Fruit fly (Drosophila melanogaster): ENCODE data around the gene Pde1c.

- no peak for TF ChIP-seq h (GFP tag; optimal IDR thresholded peaks at IDR 0.05)
- TF ChIP-seq Dif (GFP tag; optimal IDR thresholded peaks at IDR 0.05; ENCODE audit: partially characterized antibody) = no peak
- TF ChIP-seq Mio (GFP tag; optimal IDR thresholded peaks at IDR 0.05) = no peak
- no peak for TF ChIP-seq CG32264 (GFP tag; optimal IDR thresholded peaks at IDR 0.05)
- TF ChIP-seq br (GFP tag; optimal IDR thresholded peaks at IDR 0.05) = no peak
- TF ChIP-seq pan (optimal IDR thresholded peaks at IDR 0.05) = no peak
- no peak for TF ChIP-seq rgr (GFP tag; optimal IDR thresholded peaks at IDR 0.05)
- no peak for TF ChIP-seq Abd-B (GFP tag; optimal IDR thresholded peaks at IDR 0.05)
- TF ChIP-seq brk (GFP tag; optimal IDR thresholded peaks at IDR 0.05) = no peak
- TF ChIP-seq foxo (GFP tag; optimal IDR thresholded peaks at IDR 0.05) = no peak
- no peak for TF ChIP-seq Vsx2 (GFP tag; optimal IDR thresholded peaks at IDR 0.05; ENCODE audit: partially characterized antibody)
These were observed 7.5 kb upstream of the Pde1c start, which contains the start of gene Or33b for dm6 chr2L:11935881-11936280.
